Worm (Caenorhabditis elegans): Measurements from ENCODE around the gene iff-1.

Gene iff-1

DNA sequence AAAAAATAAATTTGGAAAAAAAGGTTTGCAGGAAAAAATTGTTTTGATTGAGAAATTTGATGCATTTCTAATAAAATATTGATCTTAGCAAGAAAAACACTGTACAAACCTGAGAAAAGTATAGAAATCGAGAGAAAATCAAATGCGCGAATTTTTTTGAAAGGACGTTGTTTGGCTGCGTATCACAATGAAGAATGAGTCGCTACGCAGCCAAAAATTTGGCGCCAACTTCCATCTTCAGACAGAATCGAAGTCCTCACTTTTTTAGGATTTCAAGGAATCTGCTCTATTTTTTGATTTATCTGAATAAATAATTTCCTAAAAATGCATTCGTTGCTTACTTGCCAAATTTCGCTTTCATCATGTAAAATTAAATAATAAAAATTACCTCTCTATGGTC, 328 bp downstream of the iff-1 start (continued):
- TF ChIP-seq cebp-2 (GFP tag; IDR thresholded peaks at IDR 0.05) (no peak), snpc-4 (GFP tag; optimal IDR thresholded peaks at IDR 0.05) (no peak), snpc-4 (tag; optimal IDR thresholded peaks at IDR 0.05) (peak in 2 of 4 experiments; percentile 7 to 10), ztf-25 (GFP tag; IDR thresholded peaks at IDR 0.05) (no peak), let-526 (GFP tag; IDR thresholded peaks at IDR 0.05) (no peak), him-1 (tag; optimal IDR thresholded peaks at IDR 0.05) (no peak), C17E4.6 (GFP tag; IDR thresholded peaks at IDR 0.05) (no peak), ztf-22 (GFP tag; optimal IDR thresholded peaks at IDR 0.05) (no peak), ceh-27 (GFP tag; optimal IDR thresholded peaks at IDR 0.05) (no peak), ceh-79 (tag; optimal IDR thresholded peaks at IDR 0.05) (no peak), lin-26 (GFP tag; IDR thresholded peaks at IDR 0.05) (no peak), madf-3 (GFP tag; IDR thresholded peaks at IDR 0.05) (peak; percentile 79; the same call in 1 of the 2 replicates), snpc-3.4 (tag; optimal IDR thresholded peaks at IDR 0.05) (peak; percentile 22), lin-54 (GFP tag; optimal IDR thresholded peaks at IDR 0.05) (peak; percentile 37), ztf-6 (GFP tag; IDR thresholded peaks at IDR 0.05) (no peak), K11D2.4 (GFP tag; IDR thresholded peaks at IDR 0.05) (no peak), ceh-58 (GFP tag; IDR thresholded peaks at IDR 0.05) (no peak), snpc-1.3 (tag; optimal IDR thresholded peaks at IDR 0.05; ENCODE audit: insufficient read depth) (peak; percentile 56), dox-1 (GFP tag; IDR thresholded peaks at IDR 0.05) (no peak), attf-5 (GFP tag; optimal IDR thresholded peaks at IDR 0.05) (no peak), ceh-40 (GFP tag; IDR thresholded peaks at IDR 0.05) (no peak), egrh-3 (GFP tag; IDR thresholded peaks at IDR 0.05) (no peak), F57C9.4 (tag; optimal IDR thresholded peaks at IDR 0.05) (no peak), lin-35 (GFP tag; optimal IDR thresholded peaks at IDR 0.05) (no peak), F23B12.7 (tag; optimal IDR thresholded peaks at IDR 0.05; ENCODE audit: insufficient read depth) (peak; percentile 58), nfya-1 (tag; optimal IDR thresholded peaks at IDR 0.05; ENCODE audit: borderline replicate concordance, insufficient read depth) (no peak), atf-7 (tag; optimal IDR thresholded peaks at IDR 0.05) (no peak), snpc-1.1 (tag; optimal IDR thresholded peaks at IDR 0.05; ENCODE audit: insufficient read depth) (no peak), lir-1 (GFP tag; conservative IDR thresholded peaks at IDR 0.05) (no peak), F57A8.1 (GFP tag; optimal IDR thresholded peaks at IDR 0.05) (no peak), Y53F4B.3 (GFP tag; IDR thresholded peaks at IDR 0.05) (no peak), F33H1.4 (GFP tag; IDR thresholded peaks at IDR 0.05) (peak; percentile 72), madf-6 (GFP tag; IDR thresholded peaks at IDR 0.05) (peak; percentile 89), nhr-27 (tag; optimal IDR thresholded peaks at IDR 0.05) (no peak), Y95B8A.8 (GFP tag; IDR thresholded peaks at IDR 0.05) (0 out of 2 replicates have a peak, but pooled peaks have one; percentile 38), tbp1 (GFP tag; optimal IDR thresholded peaks at IDR 0.05) (peak; percentile 17), dpl-1 (GFP tag; optimal IDR thresholded peaks at IDR 0.05) (peak; percentile 59), unc-130 (GFP tag; optimal IDR thresholded peaks at IDR 0.05) (peak; percentile 46), zim-3 (tag; optimal IDR thresholded peaks at IDR 0.05) (no peak), hmg-1.2 (GFP tag; IDR thresholded peaks at IDR 0.05) (peak; percentile 75), ama-1 (optimal IDR thresholded peaks at IDR 0.05) (no peak), ama-1 (GFP tag; optimal IDR thresholded peaks at IDR 0.05) (no peak), ZK185.1 (tag; optimal IDR thresholded peaks at IDR 0.05; ENCODE audit: poor library complexity, severe bottlenecking) (no peak), hsf-1 (GFP tag; IDR thresholded peaks at IDR 0.05) (0 out of 2 replicates have a peak, but pooled peaks have one; percentile 24), hlh-12 (tag; optimal IDR thresholded peaks at IDR 0.05) (no peak), lsl-1 (GFP tag; optimal IDR thresholded peaks at IDR 0.05) (peak; percentile 65)

Measured in whole organism, young adult.